Worm (Caenorhabditis elegans) whole organism, L2 larva: ENCODE results near the gene asm-1.
A peak's percentile ranks its signal among the peaks of the same experiment; 100 is the strongest.

Experiments used
- C34F6.9 ChIP-seq: fragments of 150-350 bp; optimal IDR thresholded peaks from 2 replicates; lab custom pipeline; 2014; ENCODE audit warnings: missing biosample characterization, missing genetic modification characterization
- F13H6.1 ChIP-seq: sonication (generic microtip); optimal IDR thresholded peaks from 2 replicates; lab custom pipeline; 2016; ENCODE audit warnings: missing genetic modification characterization, missing compliant biosample characterization
- R02D3.7 ChIP-seq: fragments of 150-350 bp; optimal IDR thresholded peaks from 2 replicates; lab custom pipeline; 2014; ENCODE audit warnings: missing biosample characterization, missing genetic modification characterization
- Y55F3AM.14 ChIP-seq: fragments of 200-800 bp; sonication (Bioruptor generic); optimal IDR thresholded peaks from 2 replicates; lab custom pipeline; 2018; ENCODE audit warnings: mild to moderate bottlenecking, missing genetic modification characterization, missing compliant biosample characterization
- ZK546.5 ChIP-seq: sonication (generic microtip); optimal IDR thresholded peaks from 2 replicates; lab custom pipeline; 2017; ENCODE audit warnings: missing biosample characterization, missing genetic modification characterization
- alr-1 ChIP-seq: fragments of 150-350 bp; optimal IDR thresholded peaks from 2 replicates; lab custom pipeline; 2014; ENCODE audit warnings: missing biosample characterization, missing genetic modification characterization
- ama-1 ChIP-seq: fragments of 150-350 bp; optimal IDR thresholded peaks from 2 replicates; lab custom pipeline; 2018; ENCODE audit warnings: inconsistent platforms
- blmp-1 ChIP-seq: sonication (generic microtip); optimal IDR thresholded peaks from 2 replicates; lab custom pipeline; 2017; ENCODE audit warnings: missing genetic modification characterization, mild to moderate bottlenecking, missing compliant biosample characterization, antibody characterized with exemption, moderate library complexity; ENCODE audit not compliant: insufficient read depth
- ceh-16 ChIP-seq: fragments of 150-350 bp; optimal IDR thresholded peaks from 2 replicates; lab custom pipeline; 2014; ENCODE audit warnings: missing biosample characterization, missing genetic modification characterization
- ceh-82 ChIP-seq: fragments of 150-350 bp; optimal IDR thresholded peaks from 2 replicates; lab custom pipeline; 2014; ENCODE audit warnings: missing biosample characterization, missing genetic modification characterization
- crh-2 ChIP-seq: sonication (generic microtip); optimal IDR thresholded peaks from 2 replicates; lab custom pipeline; 2017; ENCODE audit warnings: missing biosample characterization, missing genetic modification characterization
- egl-27 ChIP-seq: sonication (generic microtip); optimal IDR thresholded peaks from 3 replicates; lab custom pipeline; 2017; ENCODE audit warnings: missing biosample characterization, missing genetic modification reagents, missing genetic modification characterization
- elt-1 ChIP-seq: fragments of 150-350 bp; optimal IDR thresholded peaks from 2 replicates; lab custom pipeline; 2014; ENCODE audit warnings: missing biosample characterization, missing genetic modification characterization
- elt-3 ChIP-seq: sonication (generic microtip); optimal IDR thresholded peaks from 2 replicates; lab custom pipeline; 2017; ENCODE audit warnings: missing biosample characterization, missing genetic modification characterization
- fos-1 ChIP-seq: fragments of 150-350 bp; optimal IDR thresholded peaks from 2 replicates; lab custom pipeline; 2014; ENCODE audit warnings: missing biosample characterization, missing genetic modification characterization
- gmeb-1 ChIP-seq: fragments of 150-350 bp; optimal IDR thresholded peaks from 2 replicates; lab custom pipeline; 2014; ENCODE audit warnings: missing biosample characterization, missing genetic modification characterization
- lin-11 ChIP-seq: fragments of 150-350 bp; sonication (generic microtip); optimal IDR thresholded peaks from 2 replicates; lab custom pipeline; 2014; ENCODE audit warnings: missing biosample characterization, missing genetic modification characterization, inconsistent platforms, mixed read lengths
- lin-13 ChIP-seq: fragments of 150-350 bp; optimal IDR thresholded peaks from 2 replicates; lab custom pipeline; 2014; ENCODE audit warnings: missing biosample characterization, missing genetic modification reagents, missing genetic modification characterization
- lin-39 ChIP-seq: fragments of 150-350 bp; optimal IDR thresholded peaks from 2 replicates; lab custom pipeline; 2014; ENCODE audit warnings: missing biosample characterization, missing genetic modification reagents, missing genetic modification characterization
- lsy-2 ChIP-seq, 2 experiments: fragments of 150-350 bp in 1 of 2; sonication (generic microtip) in 1 of 2; optimal IDR thresholded peaks; 2 replicates each; lab custom pipeline; 2014 to 2017; ENCODE audit warnings: missing biosample characterization in 2 of 2, missing genetic modification characterization in 2 of 2
- mab-5 ChIP-seq: fragments of 150-350 bp; optimal IDR thresholded peaks from 2 replicates; lab custom pipeline; 2014; ENCODE audit warnings: missing biosample characterization, missing genetic modification characterization
- mbf-1 ChIP-seq: sonication (generic microtip); optimal IDR thresholded peaks from 2 replicates; lab custom pipeline; 2017; ENCODE audit warnings: missing biosample characterization, missing genetic modification characterization
- mdl-1 ChIP-seq, 2 experiments: fragments of 150-350 bp in 1 of 2; sonication (generic microtip) in 1 of 2; optimal IDR thresholded peaks; 2 replicates each; lab custom pipeline; 2017; ENCODE audit warnings: missing biosample characterization in 2 of 2, missing genetic modification characterization in 2 of 2
- nhr-10 ChIP-seq: sonication (generic microtip); optimal IDR thresholded peaks from 2 replicates; lab custom pipeline; 2017; ENCODE audit warnings: missing biosample characterization, missing genetic modification characterization
- nhr-11 ChIP-seq: fragments of 150-350 bp; optimal IDR thresholded peaks from 2 replicates; lab custom pipeline; 2014; ENCODE audit warnings: missing biosample characterization, missing genetic modification characterization
- nhr-129 ChIP-seq: fragments of 150-350 bp; optimal IDR thresholded peaks from 2 replicates; lab custom pipeline; 2014; ENCODE audit warnings: missing biosample characterization, missing genetic modification characterization
- nhr-21 ChIP-seq: fragments of 150-350 bp; optimal IDR thresholded peaks from 2 replicates; lab custom pipeline; 2014; ENCODE audit warnings: missing biosample characterization, missing genetic modification characterization
- nhr-23 ChIP-seq: fragments of 150-350 bp; optimal IDR thresholded peaks from 2 replicates; lab custom pipeline; 2014; ENCODE audit warnings: missing biosample characterization, missing genetic modification reagents, missing genetic modification characterization
- nhr-237 ChIP-seq: fragments of 150-350 bp; optimal IDR thresholded peaks from 2 replicates; lab custom pipeline; 2014; ENCODE audit warnings: missing biosample characterization, missing genetic modification characterization
- nhr-25 ChIP-seq: fragments of 150-350 bp; sonication (generic microtip); optimal IDR thresholded peaks from 3 replicates; lab custom pipeline; 2014; ENCODE audit warnings: missing biosample characterization, missing genetic modification characterization
- nhr-6 ChIP-seq: fragments of 150-350 bp; optimal IDR thresholded peaks from 2 replicates; lab custom pipeline; 2014; ENCODE audit warnings: missing biosample characterization, missing genetic modification characterization
- nhr-77 ChIP-seq: fragments of 150-350 bp; optimal IDR thresholded peaks from 2 replicates; lab custom pipeline; 2014; ENCODE audit warnings: missing biosample characterization, missing genetic modification characterization
- peb-1 ChIP-seq: fragments of 150-350 bp; optimal IDR thresholded peaks from 2 replicates; lab custom pipeline; 2014; ENCODE audit warnings: missing biosample characterization, missing genetic modification characterization
- skn-1 ChIP-seq: sonication (generic microtip); optimal IDR thresholded peaks from 2 replicates; lab custom pipeline; 2017; ENCODE audit warnings: missing biosample characterization, missing genetic modification characterization
- sma-3 ChIP-seq: sonication (generic microtip); optimal IDR thresholded peaks from 2 replicates; lab custom pipeline; 2016; ENCODE audit warnings: missing genetic modification reagents, missing genetic modification characterization, missing compliant biosample characterization
- sma-9 ChIP-seq, 2 experiments: fragments of 150-350 bp in 1 of 2; sonication (generic microtip) in 1 of 2; optimal IDR thresholded peaks; 2 replicates each; lab custom pipeline; 2014 to 2016; ENCODE audit warnings: missing genetic modification characterization in 2 of 2, mild to moderate bottlenecking in 1 of 2, missing biosample characterization in 1 of 2, missing compliant biosample characterization in 1 of 2, missing genetic modification reagents in 1 of 2, moderate library complexity in 1 of 2
- snpc-4 ChIP-seq: fragments of 150-350 bp; optimal IDR thresholded peaks from 2 replicates; lab custom pipeline; 2014; ENCODE audit warnings: missing biosample characterization, missing genetic modification characterization
- unc-39 ChIP-seq: fragments of 150-350 bp; optimal IDR thresholded peaks from 2 replicates; lab custom pipeline; 2014; ENCODE audit warnings: missing biosample characterization, missing genetic modification characterization
- unc-55 ChIP-seq: fragments of 150-350 bp; sonication (generic microtip); optimal IDR thresholded peaks from 3 replicates; lab custom pipeline; 2014; ENCODE audit warnings: missing biosample characterization, missing genetic modification reagents, missing genetic modification characterization
- unc-62 ChIP-seq: fragments of 150-350 bp; optimal IDR thresholded peaks from 2 replicates; lab custom pipeline; 2014; ENCODE audit warnings: missing biosample characterization, missing genetic modification reagents, missing genetic modification characterization
- zag-1 ChIP-seq: fragments of 150-350 bp; optimal IDR thresholded peaks from 2 replicates; lab custom pipeline; 2014; ENCODE audit warnings: missing biosample characterization, missing genetic modification characterization
- ztf-1 ChIP-seq: fragments of 200-800 bp; sonication (Bioruptor generic); conservative IDR thresholded peaks from 2 replicates; pipeline ENCODE4 v1.3.6; 2022; ENCODE audit warnings: missing genetic modification characterization, missing compliant biosample characterization
- ztf-11 ChIP-seq: sonication (generic microtip); optimal IDR thresholded peaks from 2 replicates; lab custom pipeline; 2017; ENCODE audit warnings: missing biosample characterization, missing genetic modification characterization

The asm-1 gene

ce11 chrII:6940726-6941230 is 30.9 kb downstream of the asm-1 start:
- no peak for TF ChIP-seq ama-1 (lab: Kevin White, UChicago)
- no peak for TF ChIP-seq Y55F3AM.14 (GFP tag; lab: Kevin White, UChicago)

DNA sequence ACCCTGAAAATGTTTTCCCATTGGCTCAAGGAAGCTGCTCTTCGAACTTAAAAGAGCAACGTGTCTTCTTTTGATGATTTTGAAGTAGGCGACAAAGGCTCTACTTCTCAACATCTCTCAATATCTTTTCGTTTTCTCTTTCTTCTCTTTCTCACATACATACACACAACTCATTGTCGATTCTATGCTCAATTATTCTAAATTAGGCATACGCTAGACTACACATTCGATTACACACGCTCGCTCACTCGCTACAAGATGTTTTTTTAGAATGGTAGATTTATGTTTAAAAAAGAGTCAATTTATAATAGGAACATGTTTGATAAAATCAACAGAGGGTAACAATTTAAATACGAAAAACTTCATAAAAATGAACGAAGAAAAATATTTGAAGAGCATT is 31.6 kb downstream of the asm-1 start:
- no peak for TF ChIP-seq skn-1 (tag; lab: Kevin White, UChicago)
- no peak for TF ChIP-seq nhr-237
- peak; percentile 10 for TF ChIP-seq zag-1 (tag; lab: Kevin White, UChicago)

ce11 chrII:6943299-6944051 is 33.6 kb downstream of the asm-1 start:
- no peak for TF ChIP-seq ama-1 (lab: Kevin White, UChicago)
- peak; percentile 64 for TF ChIP-seq F13H6.1 (tag; lab: Kevin White, UChicago)
- TF ChIP-seq peb-1 (tag; lab: Kevin White, UChicago), result no peak
- TF ChIP-seq gmeb-1 (tag; lab: Kevin White, UChicago), result no peak
- no peak for TF ChIP-seq nhr-77 (tag; lab: Kevin White, UChicago)
- no peak for TF ChIP-seq unc-39 (tag; lab: Kevin White, UChicago)
- TF ChIP-seq sma-3 (GFP tag; lab: Kevin White, UChicago), result no peak
- no peak for TF ChIP-seq mab-5 (tag; lab: Kevin White, UChicago)
- no peak for TF ChIP-seq zag-1 (tag; lab: Kevin White, UChicago)
- no peak for TF ChIP-seq elt-3 (tag; lab: Kevin White, UChicago)
- TF ChIP-seq ztf-1, result no peak
- TF ChIP-seq snpc-4 (tag; lab: Kevin White, UChicago), result no peak
- no peak for TF ChIP-seq skn-1 (tag; lab: Kevin White, UChicago)
- TF ChIP-seq lin-11 (tag; lab: Kevin White, UChicago), result no peak
- TF ChIP-seq mbf-1, result no peak
- no peak for TF ChIP-seq crh-2 (tag; lab: Kevin White, UChicago)
- TF ChIP-seq nhr-6 (tag; lab: Kevin White, UChicago), result no peak
- no peak for TF ChIP-seq elt-1 (tag; lab: Kevin White, UChicago)
- TF ChIP-seq unc-55 (GFP tag; lab: Kevin White, UChicago), result peak; percentile 35
- TF ChIP-seq nhr-129 (tag; lab: Kevin White, UChicago), result no peak
- TF ChIP-seq egl-27 (tag; lab: Kevin White, UChicago), result no peak
- TF ChIP-seq ZK546.5, result no peak
- TF ChIP-seq ztf-11 (tag; lab: Kevin White, UChicago), result no peak
- no peak for TF ChIP-seq mdl-1 (tag; optimal IDR thresholded peaks at IDR 0.05; lab: Kevin White, UChicago)
- peak in 1 of 2 experiments; percentile 25 for TF ChIP-seq lsy-2 (tag; optimal IDR thresholded peaks at IDR 0.05; lab: Kevin White, UChicago)
- TF ChIP-seq lin-39, result no peak
- TF ChIP-seq sma-9 (GFP tag; optimal IDR thresholded peaks at IDR 0.05; lab: Kevin White, UChicago), result no peak
- no peak for TF ChIP-seq sma-9 (tag; optimal IDR thresholded peaks at IDR 0.05; lab: Kevin White, UChicago)
- peak; percentile 49 for TF ChIP-seq C34F6.9 (tag; lab: Kevin White, UChicago)
- no peak for TF ChIP-seq unc-62 (GFP tag; lab: Kevin White, UChicago)
- TF ChIP-seq R02D3.7 (tag; lab: Kevin White, UChicago), result no peak
- no peak for TF ChIP-seq blmp-1
- peak; percentile 30 for TF ChIP-seq fos-1 (tag; lab: Kevin White, UChicago)
- TF ChIP-seq, all 48 proteins: peak for 5

ce11 chrII:6951250-6951806 is 41.5 kb downstream of the asm-1 start, which contains the start of the genes malt-1 and ceh-38:
Gene malt-1, minus strand, starts transcription at chrII:6951300.
Gene ceh-38, plus strand, starts transcription at chrII:6951526.
- TF ChIP-seq zag-1 (tag; lab: Kevin White, UChicago), result peak; percentile 91
- peak; percentile 94 for TF ChIP-seq nhr-6 (tag; lab: Kevin White, UChicago)
- peak; percentile 96 for TF ChIP-seq lin-13 (GFP tag; lab: Kevin White, UChicago)
- TF ChIP-seq mdl-1 (tag; optimal IDR thresholded peaks at IDR 0.05; lab: Kevin White, UChicago), result peak; percentile 73 to 96
- TF ChIP-seq alr-1, result peak; percentile 100
- TF ChIP-seq ztf-1, result no peak
- TF ChIP-seq nhr-21 (tag; lab: Kevin White, UChicago), result peak; percentile 89
- TF ChIP-seq ZK546.5, result peak; percentile 58
- TF ChIP-seq ceh-16 (tag; lab: Kevin White, UChicago), result peak; percentile 55
- no peak for TF ChIP-seq nhr-23
- TF ChIP-seq egl-27 (tag; lab: Kevin White, UChicago), result peak; percentile 95
- TF ChIP-seq nhr-25 (tag; lab: Kevin White, UChicago), result peak; percentile 92
- peak; percentile 71 for TF ChIP-seq Y55F3AM.14 (GFP tag; lab: Kevin White, UChicago)
- no peak for TF ChIP-seq nhr-10
- peak; percentile 99 for TF ChIP-seq nhr-129 (tag; lab: Kevin White, UChicago)
- TF ChIP-seq nhr-11 (tag; lab: Kevin White, UChicago), result peak; percentile 40
- TF ChIP-seq fos-1 (tag; lab: Kevin White, UChicago), result peak; percentile 93
- peak; percentile 94 for TF ChIP-seq sma-9 (GFP tag; optimal IDR thresholded peaks at IDR 0.05; lab: Kevin White, UChicago)
- TF ChIP-seq sma-9 (tag; optimal IDR thresholded peaks at IDR 0.05; lab: Kevin White, UChicago), result no peak
- peak; percentile 99 for TF ChIP-seq unc-55 (GFP tag; lab: Kevin White, UChicago)
- TF ChIP-seq ceh-82 (tag; lab: Kevin White, UChicago), result peak; percentile 19
- peak; percentile 99 for TF ChIP-seq C34F6.9 (tag; lab: Kevin White, UChicago)
- peak; percentile 60 for TF ChIP-seq R02D3.7 (tag; lab: Kevin White, UChicago)
- peak; percentile 97 for TF ChIP-seq crh-2 (tag; lab: Kevin White, UChicago)
- peak; percentile 58 for TF ChIP-seq nhr-237
- TF ChIP-seq peb-1 (tag; lab: Kevin White, UChicago), result no peak
